Worm (Caenorhabditis elegans): ENCODE measurements around the gene C04A2.15.

The C04A2.15 gene

ce11 chrII:6823912-6824311 is 28.1 kb upstream of the C04A2.15 start:
- TF ChIP-seq dmd-4 (tag; optimal IDR thresholded peaks at IDR 0.05) (no peak), unc-62 (GFP tag; optimal IDR thresholded peaks at IDR 0.05) (no peak), ztf-4 (tag; optimal IDR thresholded peaks at IDR 0.05) (no peak), ceh-82 (tag; optimal IDR thresholded peaks at IDR 0.05) (no peak), snpc-4 (tag; optimal IDR thresholded peaks at IDR 0.05) (no peak), nhr-6 (tag; optimal IDR thresholded peaks at IDR 0.05) (peak; percentile 33), mab-5 (tag; optimal IDR thresholded peaks at IDR 0.05) (peak; percentile 45), ZK546.5 (tag; optimal IDR thresholded peaks at IDR 0.05) (no peak), mdl-1 (tag; optimal IDR thresholded peaks at IDR 0.05) (peak in 1 of 2 experiments; percentile 14), aly-2 (tag; optimal IDR thresholded peaks at IDR 0.05) (no peak), alr-1 (tag; optimal IDR thresholded peaks at IDR 0.05) (no peak), sma-3 (GFP tag; optimal IDR thresholded peaks at IDR 0.05) (peak; percentile 12), nhr-12 (tag; optimal IDR thresholded peaks at IDR 0.05) (no peak), crh-2 (tag; optimal IDR thresholded peaks at IDR 0.05) (no peak), nhr-129 (tag; optimal IDR thresholded peaks at IDR 0.05) (peak; percentile 12), sma-9 (GFP tag; optimal IDR thresholded peaks at IDR 0.05) (peak; percentile 82), sma-9 (tag; optimal IDR thresholded peaks at IDR 0.05) (no peak), nhr-23 (tag; optimal IDR thresholded peaks at IDR 0.05) (no peak), ceh-16 (tag; optimal IDR thresholded peaks at IDR 0.05) (peak; percentile 0), unc-39 (tag; optimal IDR thresholded peaks at IDR 0.05) (no peak), lin-39 (tag; optimal IDR thresholded peaks at IDR 0.05) (no peak), blmp-1 (tag; optimal IDR thresholded peaks at IDR 0.05; ENCODE audit: insufficient read depth) (peak; percentile 18), ztf-11 (tag; optimal IDR thresholded peaks at IDR 0.05) (no peak), F13H6.1 (tag; optimal IDR thresholded peaks at IDR 0.05) (peak; percentile 75), nhr-25 (tag; optimal IDR thresholded peaks at IDR 0.05) (peak; percentile 52), sem-4 (tag; optimal IDR thresholded peaks at IDR 0.05) (peak; percentile 65), unc-55 (GFP tag; optimal IDR thresholded peaks at IDR 0.05) (peak; percentile 68), elt-1 (tag; optimal IDR thresholded peaks at IDR 0.05) (no peak), egl-27 (tag; optimal IDR thresholded peaks at IDR 0.05) (peak; percentile 60), lin-11 (tag; optimal IDR thresholded peaks at IDR 0.05) (no peak), C34F6.9 (tag; optimal IDR thresholded peaks at IDR 0.05) (peak; percentile 64), nhr-11 (tag; optimal IDR thresholded peaks at IDR 0.05) (no peak), nhr-237 (tag; optimal IDR thresholded peaks at IDR 0.05) (no peak), gmeb-1 (tag; optimal IDR thresholded peaks at IDR 0.05) (no peak), fos-1 (tag; optimal IDR thresholded peaks at IDR 0.05) (peak; percentile 31), Y55F3AM.14 (GFP tag; optimal IDR thresholded peaks at IDR 0.05) (no peak), lsy-2 (tag; optimal IDR thresholded peaks at IDR 0.05) (peak in 1 of 2 experiments; percentile 55), skn-1 (tag; optimal IDR thresholded peaks at IDR 0.05) (no peak), peb-1 (tag; optimal IDR thresholded peaks at IDR 0.05) (no peak)

ce11 chrII:6824524-6824923 is 27.5 kb upstream of the C04A2.15 start:
- TF ChIP-seq mab-5 (tag; optimal IDR thresholded peaks at IDR 0.05) (no peak), fos-1 (tag; optimal IDR thresholded peaks at IDR 0.05) (peak; percentile 92), unc-62 (GFP tag; optimal IDR thresholded peaks at IDR 0.05) (no peak), alr-1 (tag; optimal IDR thresholded peaks at IDR 0.05) (no peak), C34F6.9 (tag; optimal IDR thresholded peaks at IDR 0.05) (peak; percentile 11), unc-39 (tag; optimal IDR thresholded peaks at IDR 0.05) (no peak), F13H6.1 (tag; optimal IDR thresholded peaks at IDR 0.05) (peak; percentile 32), nhr-21 (tag; optimal IDR thresholded peaks at IDR 0.05) (peak; percentile 33), nhr-237 (tag; optimal IDR thresholded peaks at IDR 0.05) (no peak), unc-55 (GFP tag; optimal IDR thresholded peaks at IDR 0.05) (no peak), blmp-1 (tag; optimal IDR thresholded peaks at IDR 0.05; ENCODE audit: insufficient read depth) (no peak), sma-9 (GFP tag; optimal IDR thresholded peaks at IDR 0.05) (peak; percentile 82), sma-9 (tag; optimal IDR thresholded peaks at IDR 0.05) (no peak), mbf-1 (tag; optimal IDR thresholded peaks at IDR 0.05) (no peak), crh-2 (tag; optimal IDR thresholded peaks at IDR 0.05) (no peak), nhr-129 (tag; optimal IDR thresholded peaks at IDR 0.05) (peak; percentile 14), gmeb-1 (tag; optimal IDR thresholded peaks at IDR 0.05) (no peak), nhr-77 (tag; optimal IDR thresholded peaks at IDR 0.05) (no peak), lin-11 (tag; optimal IDR thresholded peaks at IDR 0.05) (no peak), Y55F3AM.14 (GFP tag; optimal IDR thresholded peaks at IDR 0.05) (no peak), nhr-11 (tag; optimal IDR thresholded peaks at IDR 0.05) (no peak), sma-3 (GFP tag; optimal IDR thresholded peaks at IDR 0.05) (no peak), ZK546.5 (tag; optimal IDR thresholded peaks at IDR 0.05) (no peak), ztf-4 (tag; optimal IDR thresholded peaks at IDR 0.05) (no peak), nhr-25 (tag; optimal IDR thresholded peaks at IDR 0.05) (no peak), ztf-11 (tag; optimal IDR thresholded peaks at IDR 0.05) (no peak), peb-1 (tag; optimal IDR thresholded peaks at IDR 0.05) (no peak), nhr-10 (tag; optimal IDR thresholded peaks at IDR 0.05) (no peak), lin-39 (tag; optimal IDR thresholded peaks at IDR 0.05) (no peak), ceh-16 (tag; optimal IDR thresholded peaks at IDR 0.05) (no peak), elt-3 (tag; optimal IDR thresholded peaks at IDR 0.05) (no peak), elt-1 (tag; optimal IDR thresholded peaks at IDR 0.05) (no peak), sem-4 (tag; optimal IDR thresholded peaks at IDR 0.05) (no peak), mdl-1 (tag; optimal IDR thresholded peaks at IDR 0.05) (peak in 1 of 2 experiments; percentile 15)
